Fruit fly (Drosophila melanogaster) whole organism, adult: Measurements from ENCODE around the gene CG32102.
A peak's percentile ranks its signal among the peaks of the same experiment; 100 is the strongest.

Experiments
- CG11617 ChIP-seq: fragments of 200-800 bp; sonication (Bioruptor generic); optimal IDR thresholded peaks from 2 replicates; lab custom pipeline; 2017; ENCODE audit warnings: mild to moderate bottlenecking, missing biosample characterization, missing genetic modification reagents, missing genetic modification characterization
- CG12768 ChIP-seq: fragments of 200-800 bp; sonication (Bioruptor generic); optimal IDR thresholded peaks from 2 replicates; lab custom pipeline; 2017; ENCODE audit warnings: missing biosample characterization, missing genetic modification characterization, mild to moderate bottlenecking, moderate library complexity, missing genetic modification reagents
- CG14711 ChIP-seq: fragments of 200-800 bp; sonication (Bioruptor generic); optimal IDR thresholded peaks from 2 replicates; lab custom pipeline; 2018; ENCODE audit warnings: missing biosample characterization, mild to moderate bottlenecking, missing genetic modification characterization, moderate library complexity
- CG1620 ChIP-seq: fragments of 200-800 bp; sonication (Bioruptor generic); optimal IDR thresholded peaks from 2 replicates; lab custom pipeline; 2016; ENCODE audit warnings: missing biosample characterization, missing genetic modification characterization
- CG33017 ChIP-seq: fragments of 200-800 bp; sonication (Bioruptor generic); optimal IDR thresholded peaks from 2 replicates; lab custom pipeline; 2018; ENCODE audit warnings: missing biosample characterization, mild to moderate bottlenecking, missing genetic modification characterization, moderate library complexity
- CG5204 ChIP-seq: fragments of 200-800 bp; sonication (Bioruptor generic); optimal IDR thresholded peaks from 2 replicates; lab custom pipeline; 2016; ENCODE audit warnings: missing biosample characterization, missing genetic modification characterization
- CG7045 ChIP-seq: fragments of 200-800 bp; sonication (Bioruptor generic); optimal IDR thresholded peaks from 2 replicates; lab custom pipeline; 2017; ENCODE audit warnings: missing biosample characterization, mild to moderate bottlenecking, missing genetic modification characterization
- CG7101 ChIP-seq: fragments of 200-800 bp; sonication (Bioruptor generic); optimal IDR thresholded peaks from 2 replicates; lab custom pipeline; 2018; ENCODE audit warnings: missing biosample characterization, mild to moderate bottlenecking, missing genetic modification characterization, moderate library complexity
- Clk ChIP-seq: fragments of 200-800 bp; sonication (Bioruptor generic); optimal IDR thresholded peaks from 2 replicates; lab custom pipeline; 2017; ENCODE audit warnings: missing biosample characterization, missing genetic modification characterization
- Crg-1 ChIP-seq: fragments of 200-800 bp; sonication (Bioruptor generic); optimal IDR thresholded peaks from 2 replicates; lab custom pipeline; 2016; ENCODE audit warnings: missing biosample characterization, missing genetic modification characterization
- Hr96 ChIP-seq: fragments of 200-800 bp; sonication (Bioruptor generic); optimal IDR thresholded peaks from 2 replicates; lab custom pipeline; 2016; ENCODE audit warnings: missing biosample characterization, missing genetic modification characterization
- Mnt ChIP-seq: fragments of 200-800 bp; sonication (Bioruptor generic); optimal IDR thresholded peaks from 2 replicates; lab custom pipeline; 2016; ENCODE audit warnings: missing biosample characterization, mild to moderate bottlenecking, missing genetic modification characterization
- bab1 ChIP-seq: fragments of 200-800 bp; sonication (Bioruptor generic); optimal IDR thresholded peaks from 3 replicates; lab custom pipeline; 2019; ENCODE audit warnings: missing biosample characterization, mild to moderate bottlenecking, missing genetic modification characterization, moderate library complexity
- cic ChIP-seq: fragments of 200-800 bp; sonication (Bioruptor generic); optimal IDR thresholded peaks from 2 replicates; lab custom pipeline; 2017; ENCODE audit warnings: missing biosample characterization, mild to moderate bottlenecking, missing genetic modification characterization, moderate library complexity
- cnc ChIP-seq, 2 experiments: fragments of >200 bp; optimal IDR thresholded peaks; 2 replicates each; lab custom pipeline; 2017
- kay ChIP-seq: fragments of 200-800 bp; sonication (Bioruptor generic); peaks from one replicate; lab custom pipeline; 2016; ENCODE audit warnings: missing biosample characterization, missing genetic modification characterization, borderline replicate concordance
- ovo ChIP-seq: fragments of 200-800 bp; sonication (Bioruptor generic); optimal IDR thresholded peaks from 2 replicates; lab custom pipeline; 2016; ENCODE audit warnings: missing biosample characterization, missing genetic modification characterization
- pad ChIP-seq: fragments of 200-800 bp; sonication (Bioruptor generic); optimal IDR thresholded peaks from 3 replicates; lab custom pipeline; 2017; ENCODE audit warnings: missing biosample characterization, missing genetic modification characterization, mild to moderate bottlenecking, moderate library complexity, missing genetic modification reagents
- tj ChIP-seq: fragments of 200-800 bp; sonication (Bioruptor generic); optimal IDR thresholded peaks from 3 replicates; lab custom pipeline; 2017; ENCODE audit warnings: missing biosample characterization, mild to moderate bottlenecking, missing genetic modification characterization, moderate library complexity
- toe ChIP-seq: fragments of 200-800 bp; sonication (Bioruptor generic); optimal IDR thresholded peaks from 2 replicates; lab custom pipeline; 2016; ENCODE audit warnings: missing biosample characterization, missing genetic modification characterization

The CG32102 gene

DNA sequence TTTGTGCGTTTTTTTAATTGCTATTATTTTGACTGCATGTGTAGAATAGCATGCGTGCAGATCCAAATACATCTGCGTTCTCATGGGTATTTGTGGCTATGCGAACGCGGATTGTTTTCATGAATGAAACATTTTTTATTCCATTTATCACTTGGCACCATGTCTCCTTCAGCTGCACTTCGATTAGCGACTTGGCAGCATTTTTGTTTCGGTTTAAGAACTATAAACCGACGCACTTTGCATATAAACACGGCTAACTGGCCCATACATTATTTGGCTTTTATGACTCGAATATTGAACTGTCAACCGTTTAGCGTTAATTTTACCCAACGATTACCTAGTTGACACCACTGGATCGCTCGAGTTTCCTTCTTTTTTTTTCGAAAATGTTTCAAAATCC is 14.9 kb upstream of the CG32102 start:
- TF ChIP-seq Crg-1 (no peak), CG12768 (GFP tag; lab: Kevin White, UChicago) (no peak), kay (no peak), cnc (optimal IDR thresholded peaks at IDR 0.05; lab: Kevin White, UChicago) (no peak), CG1620 (no peak), cic (GFP tag; lab: Kevin White, UChicago) (no peak), CG33017 (no peak), Mnt (GFP tag; lab: Kevin White, UChicago) (no peak), CG11617 (no peak), CG14711 (no peak)

DNA sequence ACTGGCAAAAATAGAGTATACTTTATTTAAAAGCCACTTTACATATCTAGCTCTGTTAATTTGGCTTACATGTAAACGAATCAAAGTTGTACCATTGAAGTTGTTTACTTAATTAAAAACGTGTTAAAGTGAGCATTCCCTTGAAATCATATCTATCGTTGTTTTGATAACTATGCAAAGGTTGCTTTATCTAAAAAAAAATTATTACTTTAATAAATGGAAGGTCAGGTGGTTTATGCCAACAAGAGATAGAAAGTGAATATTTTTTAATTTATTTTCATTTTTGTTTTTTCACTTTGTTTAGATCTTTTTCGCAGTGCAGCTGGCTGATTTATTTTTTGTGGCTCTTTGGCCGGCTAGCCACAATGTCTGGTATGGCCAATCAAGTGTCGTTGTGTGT is 13.3 kb upstream of the CG32102 start:
- TF ChIP-seq kay: peak; percentile 21
- no peak for TF ChIP-seq CG7101
- TF ChIP-seq toe (GFP tag; lab: Kevin White, UChicago): no peak
- peak; percentile 19 for TF ChIP-seq bab1

DNA sequence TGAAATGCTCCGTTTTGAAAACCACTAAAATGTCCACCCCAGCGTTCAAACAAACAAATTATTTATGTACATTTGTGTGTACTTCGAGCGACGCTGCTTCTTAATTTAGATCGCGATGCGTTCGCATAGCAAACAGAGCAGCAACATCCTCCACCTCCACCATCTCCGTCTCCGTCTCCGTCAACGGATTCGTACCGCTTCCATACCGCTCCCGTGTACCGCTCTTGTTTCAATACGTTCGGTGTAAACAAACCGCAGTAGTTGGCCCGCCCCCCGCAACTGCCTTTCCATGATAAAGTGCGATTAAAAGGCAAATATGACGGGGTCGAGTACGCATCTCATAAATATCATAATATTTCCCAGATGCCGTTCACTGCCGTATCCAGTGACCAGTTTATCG is 12.7 kb upstream of the CG32102 start, which contains the start of gene CG33725:
CG33725 (plus strand) TSS at position 364 of the 400 bp plus-strand sequence.
- TF ChIP-seq tj (GFP tag; lab: Kevin White, UChicago): no peak
- no peak for TF ChIP-seq CG11617
- TF ChIP-seq pad (GFP tag; lab: Kevin White, UChicago): no peak
- TF ChIP-seq CG5204 (GFP tag; lab: Kevin White, UChicago): no peak
- TF ChIP-seq CG14711: no peak
- no peak for TF ChIP-seq Hr96 (GFP tag; lab: Kevin White, UChicago)
- TF ChIP-seq ovo: no peak
- no peak for TF ChIP-seq Crg-1
- no peak for TF ChIP-seq CG7045 (GFP tag; lab: Kevin White, UChicago)
- TF ChIP-seq bab1: no peak
- no peak for TF ChIP-seq cnc (optimal IDR thresholded peaks at IDR 0.05; lab: Kevin White, UChicago)
- TF ChIP-seq cic (GFP tag; lab: Kevin White, UChicago): no peak

DNA sequence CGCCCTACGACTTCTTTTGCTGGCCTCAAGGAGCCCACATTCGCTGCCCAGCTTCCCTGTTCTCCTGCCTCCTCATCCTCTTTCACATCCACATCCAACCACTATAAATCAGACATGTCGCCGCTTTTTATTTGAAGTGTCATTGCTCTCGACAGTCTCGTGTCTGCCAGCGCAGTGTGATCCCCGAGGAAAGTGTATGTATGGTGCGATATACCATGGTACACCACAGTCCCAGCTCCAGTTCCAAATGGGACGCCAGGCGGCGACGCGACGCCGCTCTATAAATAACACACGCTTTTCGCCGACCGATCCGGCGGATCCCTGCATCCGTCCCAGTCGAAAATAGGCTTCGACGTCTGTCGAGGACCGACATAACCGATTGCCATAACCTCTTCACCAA is 8.6 kb upstream of the CG32102 start:
- TF ChIP-seq Mnt (GFP tag; lab: Kevin White, UChicago) (no peak), CG14711 (no peak), Clk (GFP tag; lab: Kevin White, UChicago) (no peak), CG11617 (no peak), CG5204 (GFP tag; lab: Kevin White, UChicago) (no peak), CG12768 (GFP tag; lab: Kevin White, UChicago) (no peak), cnc (optimal IDR thresholded peaks at IDR 0.05; lab: Kevin White, UChicago) (no peak)

DNA sequence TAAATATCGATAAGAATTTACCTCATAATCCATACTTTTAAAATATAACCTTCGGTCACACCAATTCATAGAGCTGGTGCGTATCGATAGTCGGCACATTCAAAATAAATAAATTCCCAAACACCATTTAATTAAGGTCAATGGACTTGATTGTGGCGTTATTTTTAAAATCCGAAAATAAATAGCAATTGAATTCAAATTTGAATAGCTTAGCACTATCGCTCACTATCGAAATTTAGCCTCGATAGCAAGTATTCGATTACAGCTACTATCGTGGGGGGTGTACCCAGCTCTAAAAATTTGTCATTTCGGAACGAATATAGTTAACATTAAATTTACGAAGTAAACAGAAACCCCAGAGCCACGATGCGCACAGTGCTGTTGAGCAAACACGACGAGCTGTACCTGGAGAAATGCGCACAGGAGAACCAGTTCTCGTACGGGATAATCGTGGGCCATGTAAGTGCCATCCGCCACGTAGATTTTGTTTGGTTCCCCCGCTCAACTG is 1.9 kb upstream of the CG32102 start, which contains the start of gene CG10616:
CG10616 (plus strand) TSS at position 258 of the 508 bp plus-strand sequence.
- no peak for TF ChIP-seq CG33017
- no peak for TF ChIP-seq CG1620
- TF ChIP-seq cnc (optimal IDR thresholded peaks at IDR 0.05; lab: Kevin White, UChicago): no peak
- TF ChIP-seq bab1: peak; percentile 15
- no peak for TF ChIP-seq tj (GFP tag; lab: Kevin White, UChicago)
- no peak for TF ChIP-seq CG11617

DNA sequence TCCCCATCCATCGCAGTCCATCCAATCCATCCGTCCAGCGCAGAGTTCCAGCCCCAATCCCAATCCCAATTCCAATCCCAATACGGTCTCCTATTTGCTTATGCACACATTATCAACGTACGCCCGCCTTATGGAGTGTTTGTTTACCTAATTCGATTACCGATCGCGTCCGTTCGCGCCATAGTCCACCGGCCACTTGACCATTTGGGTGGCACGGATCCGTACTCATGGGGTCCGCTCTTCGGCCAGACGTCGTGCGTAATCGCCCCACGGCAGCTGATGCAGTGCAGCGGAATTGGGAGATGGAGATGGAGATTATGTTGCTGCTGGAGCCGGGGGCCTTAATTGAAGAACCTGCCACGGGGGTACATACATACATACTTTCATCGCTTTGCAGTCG is 925 bp upstream of the CG32102 start:
- TF ChIP-seq bab1 (no peak), Mnt (GFP tag; lab: Kevin White, UChicago) (no peak)

DNA sequence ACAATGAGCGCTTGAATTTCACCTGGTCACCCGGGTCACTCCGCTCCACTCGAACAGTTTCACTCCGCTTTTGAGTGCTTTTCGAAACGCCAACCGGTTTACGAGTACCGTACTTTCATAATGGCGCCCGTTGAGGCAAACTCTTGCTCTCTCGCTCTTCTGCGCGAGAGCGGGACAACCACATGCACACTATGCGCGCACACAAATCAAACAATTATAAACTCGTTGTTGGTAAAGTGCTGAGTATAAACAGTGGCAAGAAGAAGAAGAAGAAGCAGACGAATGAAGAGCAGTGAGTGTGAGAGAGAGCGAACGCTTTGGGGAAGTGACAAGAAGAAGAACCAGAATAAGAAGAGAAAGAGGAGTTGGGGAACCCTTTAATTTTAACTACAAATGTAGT is 1.6 kb downstream of the CG32102 start, which contains the start of gene eyg:
eyg (minus strand) TSS at position 6 of the 400 bp plus-strand sequence.
- TF ChIP-seq Hr96 (GFP tag; lab: Kevin White, UChicago): no peak
- TF ChIP-seq cic (GFP tag; lab: Kevin White, UChicago): no peak
- no peak for TF ChIP-seq CG11617
- TF ChIP-seq ovo: peak; percentile 52
- no peak for TF ChIP-seq CG12768 (GFP tag; lab: Kevin White, UChicago)
- TF ChIP-seq pad (GFP tag; lab: Kevin White, UChicago): peak; percentile 79
- peak; percentile 72 for TF ChIP-seq tj (GFP tag; lab: Kevin White, UChicago)
- TF ChIP-seq cnc (optimal IDR thresholded peaks at IDR 0.05; lab: Kevin White, UChicago): no peak
- no peak for TF ChIP-seq CG7101
- peak; percentile 84 for TF ChIP-seq toe (GFP tag; lab: Kevin White, UChicago)
- TF ChIP-seq Crg-1: no peak
- TF ChIP-seq bab1: no peak
- TF ChIP-seq CG5204 (GFP tag; lab: Kevin White, UChicago): no peak
- no peak for TF ChIP-seq Clk (GFP tag; lab: Kevin White, UChicago)
- peak; percentile 2 for TF ChIP-seq Mnt (GFP tag; lab: Kevin White, UChicago)
- TF ChIP-seq CG1620: no peak
- TF ChIP-seq CG7045 (GFP tag; lab: Kevin White, UChicago): no peak
- no peak for TF ChIP-seq CG33017
- no peak for TF ChIP-seq kay
- TF ChIP-seq CG14711: no peak

DNA sequence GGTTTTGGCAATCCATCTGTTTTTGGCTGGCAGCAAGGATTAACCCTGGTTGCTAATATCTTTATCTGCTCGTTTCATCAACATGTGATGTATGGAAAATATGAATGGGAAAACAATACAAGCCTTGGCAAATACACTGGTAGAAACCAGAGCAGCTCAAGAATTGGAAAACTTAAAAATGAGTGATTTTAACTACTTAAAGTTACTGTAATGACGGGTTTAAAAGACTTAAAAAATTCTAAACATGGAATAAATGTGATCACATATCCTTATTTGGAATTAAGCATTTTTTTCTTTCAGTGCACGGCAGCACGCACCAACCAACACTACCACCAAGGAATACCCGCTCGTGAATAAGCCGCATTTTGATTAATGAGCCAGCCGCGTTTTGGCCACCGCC is 4.4 kb downstream of the CG32102 start:
- TF ChIP-seq Mnt (GFP tag; lab: Kevin White, UChicago): no peak
